Fruit fly (Drosophila melanogaster) whole organism, prepupa: Measurements from ENCODE around the gene Atg3.

Experiments
- CG10631 ChIP-seq: fragments of 200-800 bp; sonication (Bioruptor generic); optimal IDR thresholded peaks from 2 replicates; lab custom pipeline; 2016; ENCODE audit warnings: missing biosample characterization, missing genetic modification characterization
- CG10669 ChIP-seq: fragments of 200-800 bp; sonication (Bioruptor generic); optimal IDR thresholded peaks from 3 replicates; lab custom pipeline; 2018; ENCODE audit warnings: missing biosample characterization, mild to moderate bottlenecking, missing genetic modification characterization, moderate library complexity
- CG11294 ChIP-seq: fragments of 200-800 bp; sonication (Bioruptor generic); IDR thresholded peaks from 2 replicates; pipeline ENCODE4 v1.3.6; 2022; ENCODE audit warnings: missing biosample characterization, missing genetic modification characterization
- CG11902 ChIP-seq: fragments of 200-800 bp; sonication (Bioruptor generic); optimal IDR thresholded peaks from 3 replicates; lab custom pipeline; 2016; ENCODE audit warnings: missing biosample characterization, missing genetic modification characterization
- CG15336 ChIP-seq: fragments of 200-800 bp; sonication (Bioruptor generic); IDR thresholded peaks from 2 replicates; pipeline ENCODE4 v1.3.6; 2022; ENCODE audit warnings: missing biosample characterization, missing genetic modification characterization
- CG1621 ChIP-seq: fragments of 200-800 bp; sonication (Bioruptor generic); optimal IDR thresholded peaks from 3 replicates; lab custom pipeline; 2018; ENCODE audit warnings: missing biosample characterization, mild to moderate bottlenecking, missing genetic modification characterization
- CG16779 ChIP-seq: fragments of 200-800 bp; sonication (Bioruptor generic); optimal IDR thresholded peaks from 3 replicates; lab custom pipeline; 2017; ENCODE audit warnings: missing biosample characterization, mild to moderate bottlenecking, missing genetic modification characterization
- CG3032 ChIP-seq: fragments of 200-800 bp; optimal IDR thresholded peaks from 2 replicates; lab custom pipeline; 2019; ENCODE audit warnings: missing biosample characterization, mild to moderate bottlenecking, missing genetic modification characterization, moderate library complexity
- CG31627 ChIP-seq: fragments of 200-800 bp; sonication (Bioruptor generic); optimal IDR thresholded peaks from 3 replicates; lab custom pipeline; 2016; ENCODE audit warnings: missing biosample characterization, missing genetic modification characterization
- CG32006 ChIP-seq: fragments of 200-800 bp; sonication (Bioruptor generic); optimal IDR thresholded peaks from 3 replicates; lab custom pipeline; 2017; ENCODE audit warnings: missing biosample characterization, mild to moderate bottlenecking, missing genetic modification characterization
- CG34406 ChIP-seq: fragments of 200-800 bp; sonication (Bioruptor generic); optimal IDR thresholded peaks from 3 replicates; lab custom pipeline; 2016; ENCODE audit warnings: missing biosample characterization, missing genetic modification characterization
- CG3919 ChIP-seq: fragments of 200-800 bp; sonication (Bioruptor generic); optimal IDR thresholded peaks from 3 replicates; lab custom pipeline; 2016; ENCODE audit warnings: missing biosample characterization, missing genetic modification characterization
- CG6163 ChIP-seq: fragments of 200-800 bp; sonication (Bioruptor generic); IDR thresholded peaks from 3 replicates; pipeline ENCODE4 v1.3.6; 2022; ENCODE audit warnings: missing biosample characterization, missing genetic modification characterization
- CG6276 ChIP-seq: fragments of 200-800 bp; sonication (Bioruptor generic); optimal IDR thresholded peaks from 2 replicates; lab custom pipeline; 2017; ENCODE audit warnings: missing biosample characterization, mild to moderate bottlenecking, missing genetic modification characterization
- CG6792 ChIP-seq: fragments of 200-800 bp; sonication (Bioruptor generic); optimal IDR thresholded peaks from 3 replicates; lab custom pipeline; 2016; ENCODE audit warnings: missing biosample characterization, missing genetic modification characterization
- CG6808 ChIP-seq: fragments of 200-800 bp; sonication (Bioruptor generic); optimal IDR thresholded peaks from 3 replicates; lab custom pipeline; 2017; ENCODE audit warnings: missing biosample characterization, missing genetic modification characterization, mild to moderate bottlenecking, moderate library complexity, missing genetic modification reagents
- CG6854 ChIP-seq: fragments of 200-800 bp; sonication (Bioruptor generic); optimal IDR thresholded peaks from 2 replicates; lab custom pipeline; 2017; ENCODE audit warnings: missing biosample characterization, mild to moderate bottlenecking, missing genetic modification characterization
- CG7368 ChIP-seq: fragments of 200-800 bp; sonication (Bioruptor generic); optimal IDR thresholded peaks from 3 replicates; lab custom pipeline; 2016; ENCODE audit warnings: missing biosample characterization, missing genetic modification characterization
- CG8119 ChIP-seq: fragments of 200-800 bp; sonication (Bioruptor generic); IDR thresholded peaks from 3 replicates; pipeline ENCODE4 v1.3.6; 2022; ENCODE audit warnings: missing biosample characterization, missing genetic modification characterization
- CG8319 ChIP-seq: fragments of 200-800 bp; sonication (Bioruptor generic); optimal IDR thresholded peaks from 3 replicates; lab custom pipeline; 2016; ENCODE audit warnings: missing biosample characterization, missing genetic modification characterization
- CG8632 ChIP-seq: fragments of 200-800 bp; sonication (Bioruptor generic); optimal IDR thresholded peaks from 3 replicates; lab custom pipeline; 2016; ENCODE audit warnings: missing biosample characterization, missing genetic modification characterization
- CG9139 ChIP-seq: fragments of 200-800 bp; sonication (Bioruptor generic); optimal IDR thresholded peaks from 3 replicates; lab custom pipeline; 2017; ENCODE audit warnings: missing biosample characterization, mild to moderate bottlenecking, missing genetic modification characterization
- Eip75B ChIP-seq: fragments of 200-800 bp; sonication (Bioruptor generic); optimal IDR thresholded peaks from 3 replicates; lab custom pipeline; 2016; ENCODE audit warnings: missing biosample characterization, missing genetic modification characterization
- Eip78C ChIP-seq: fragments of 200-800 bp; sonication (Bioruptor generic); peaks from one replicate; lab custom pipeline; 2016; ENCODE audit warnings: missing biosample characterization, missing genetic modification characterization
- Eip93F ChIP-seq: fragments of 200-800 bp; sonication (Bioruptor generic); optimal IDR thresholded peaks from 2 replicates; lab custom pipeline; 2016; ENCODE audit warnings: missing biosample characterization, mild to moderate bottlenecking, missing genetic modification characterization
- Ets21C ChIP-seq: fragments of 200-800 bp; sonication (Bioruptor generic); optimal IDR thresholded peaks from 3 replicates; lab custom pipeline; 2016; ENCODE audit warnings: missing biosample characterization, missing genetic modification characterization
- Ets96B ChIP-seq: fragments of 200-800 bp; optimal IDR thresholded peaks from 2 replicates; lab custom pipeline; 2019; ENCODE audit warnings: missing biosample characterization, mild to moderate bottlenecking, missing genetic modification characterization, moderate library complexity
- Hr38 ChIP-seq: sonication (Bioruptor generic); optimal IDR thresholded peaks from 2 replicates; lab custom pipeline; 2016; ENCODE audit warnings: missing biosample characterization, missing genetic modification characterization
- Hr39 ChIP-seq: fragments of 200-800 bp; sonication (Bioruptor generic); optimal IDR thresholded peaks from 2 replicates; lab custom pipeline; 2016; ENCODE audit warnings: missing biosample characterization, missing genetic modification characterization
- Hr4 ChIP-seq: fragments of 200-800 bp; sonication (Bioruptor generic); optimal IDR thresholded peaks from 3 replicates; lab custom pipeline; 2016; ENCODE audit warnings: missing biosample characterization, missing genetic modification characterization
- Lpt ChIP-seq: fragments of 200-800 bp; sonication (Bioruptor generic); optimal IDR thresholded peaks from 3 replicates; lab custom pipeline; 2016; ENCODE audit warnings: missing biosample characterization, missing genetic modification characterization
- Met ChIP-seq: fragments of 200-800 bp; sonication (Bioruptor generic); optimal IDR thresholded peaks from 3 replicates; lab custom pipeline; 2016; ENCODE audit warnings: missing biosample characterization, missing genetic modification characterization
- OdsH ChIP-seq: fragments of 200-800 bp; sonication (Bioruptor generic); optimal IDR thresholded peaks from 3 replicates; lab custom pipeline; 2016; ENCODE audit warnings: missing biosample characterization, missing genetic modification characterization
- Smox ChIP-seq: fragments of 200-800 bp; sonication (Bioruptor generic); optimal IDR thresholded peaks from 3 replicates; lab custom pipeline; 2016; ENCODE audit warnings: missing biosample characterization, missing genetic modification characterization
- Sox102F ChIP-seq: fragments of 200-800 bp; sonication (Bioruptor generic); optimal IDR thresholded peaks from 2 replicates; lab custom pipeline; 2016; ENCODE audit warnings: missing biosample characterization, mild to moderate bottlenecking, missing genetic modification characterization
- Sox14 ChIP-seq: fragments of 200-800 bp; sonication (Bioruptor generic); optimal IDR thresholded peaks from 3 replicates; lab custom pipeline; 2016; ENCODE audit warnings: missing biosample characterization, missing genetic modification characterization
- Sox15 ChIP-seq: fragments of 200-800 bp; sonication (Bioruptor generic); optimal IDR thresholded peaks from 3 replicates; lab custom pipeline; 2016; ENCODE audit warnings: missing biosample characterization, missing genetic modification characterization
- achi ChIP-seq: fragments of 200-800 bp; sonication (Bioruptor generic); optimal IDR thresholded peaks from 3 replicates; lab custom pipeline; 2016; ENCODE audit warnings: missing biosample characterization, missing genetic modification characterization
- acj6 ChIP-seq: fragments of 200-800 bp; sonication (Bioruptor generic); optimal IDR thresholded peaks from 3 replicates; lab custom pipeline; 2016; ENCODE audit warnings: missing biosample characterization, missing genetic modification characterization
- cyc ChIP-seq: fragments of 200-800 bp; sonication (Bioruptor generic); optimal IDR thresholded peaks from 3 replicates; lab custom pipeline; 2016; ENCODE audit warnings: missing biosample characterization, missing genetic modification characterization
- dac ChIP-seq: fragments of 200-800 bp; sonication (Bioruptor generic); optimal IDR thresholded peaks from 2 replicates; lab custom pipeline; 2017; ENCODE audit warnings: missing biosample characterization, mild to moderate bottlenecking, missing genetic modification characterization
- dsx ChIP-seq: fragments of 200-800 bp; optimal IDR thresholded peaks from 3 replicates; lab custom pipeline; 2019; ENCODE audit warnings: missing biosample characterization, mild to moderate bottlenecking, missing genetic modification characterization, moderate library complexity; ENCODE audit not compliant: poor library complexity, severe bottlenecking
- eg ChIP-seq: fragments of 200-800 bp; sonication (Bioruptor generic); IDR thresholded peaks from 3 replicates; pipeline ENCODE4 v1.3.6; 2022; ENCODE audit warnings: missing biosample characterization, missing genetic modification characterization
- esn ChIP-seq: fragments of 200-800 bp; sonication (Bioruptor generic); optimal IDR thresholded peaks from 2 replicates; lab custom pipeline; 2016; ENCODE audit warnings: missing biosample characterization, mild to moderate bottlenecking, missing genetic modification characterization, moderate library complexity
- fkh ChIP-seq: fragments of 200-800 bp; sonication (Bioruptor generic); optimal IDR thresholded peaks from 3 replicates; lab custom pipeline; 2017; ENCODE audit warnings: missing biosample characterization, mild to moderate bottlenecking, missing genetic modification characterization, moderate library complexity
- lz ChIP-seq: fragments of 200-800 bp; sonication (Bioruptor generic); optimal IDR thresholded peaks from 3 replicates; lab custom pipeline; 2016; ENCODE audit warnings: missing biosample characterization, missing genetic modification characterization
- net ChIP-seq: fragments of 200-800 bp; sonication (Bioruptor generic); optimal IDR thresholded peaks from 3 replicates; lab custom pipeline; 2016; ENCODE audit warnings: missing biosample characterization, missing genetic modification characterization
- pdm3 ChIP-seq: fragments of 200-800 bp; sonication (Bioruptor generic); optimal IDR thresholded peaks from 3 replicates; lab custom pipeline; 2016; ENCODE audit warnings: missing biosample characterization, missing genetic modification characterization
- salr ChIP-seq, 2 experiments: fragments of 200-800 bp; sonication (Bioruptor generic); optimal IDR thresholded peaks; 3 replicates each; lab custom pipeline; 2016 to 2018; ENCODE audit warnings: missing biosample characterization in 2 of 2, missing genetic modification characterization in 2 of 2, mild to moderate bottlenecking in 1 of 2
- svp ChIP-seq: fragments of 200-800 bp; sonication (Bioruptor generic); peaks from one replicate; lab custom pipeline; 2016; ENCODE audit warnings: missing biosample characterization, missing genetic modification characterization
- topi ChIP-seq: fragments of 200-800 bp; sonication (Bioruptor generic); optimal IDR thresholded peaks from 3 replicates; lab custom pipeline; 2016; ENCODE audit warnings: missing biosample characterization, missing genetic modification characterization
- vri ChIP-seq: fragments of 200-800 bp; sonication (Bioruptor generic); optimal IDR thresholded peaks from 3 replicates; lab custom pipeline; 2016; ENCODE audit warnings: missing biosample characterization, mild to moderate bottlenecking, missing genetic modification characterization

Gene Atg3

dm6 chr3L:18747953-18748756 is at the start of gene Atg3, which contains the start of gene Nufip:
Gene Atg3 (plus strand): TSS chr3L:18748687.
Gene Nufip (minus strand): TSS chr3L:18748367.
- TF ChIP-seq CG10669 (no peak), net (GFP tag; lab: Kevin White, UChicago) (peak; percentile 12), Lpt (GFP tag; lab: Kevin White, UChicago) (no peak), CG31627 (GFP tag; lab: Kevin White, UChicago) (peak; percentile 44), lz (GFP tag; lab: Kevin White, UChicago) (peak; percentile 31), CG6792 (GFP tag; lab: Kevin White, UChicago) (no peak), cyc (GFP tag; lab: Kevin White, UChicago) (peak; percentile 23), CG6808 (no peak), salr (GFP tag; optimal IDR thresholded peaks at IDR 0.05; lab: Kevin White, UChicago) (no peak), CG11294 (GFP tag; lab: Robert Waterston, UW) (no peak), pdm3 (peak; percentile 53), Met (GFP tag; lab: Kevin White, UChicago) (peak; percentile 34), CG3032 (tag; lab: Kevin White, UChicago) (peak; percentile 37), Ets96B (peak; percentile 1), Eip75B (GFP tag; lab: Kevin White, UChicago) (no peak), CG3919 (GFP tag; lab: Kevin White, UChicago) (peak; percentile 46), CG1621 (tag; lab: Kevin White, UChicago) (no peak), CG16779 (tag; lab: Kevin White, UChicago) (no peak), Eip93F (GFP tag; lab: Kevin White, UChicago) (no peak), CG34406 (GFP tag; lab: Kevin White, UChicago) (peak; percentile 12), fkh (no peak), CG6276 (no peak), CG8319 (GFP tag; lab: Kevin White, UChicago) (no peak), CG8632 (no peak), eg (GFP tag; lab: Robert Waterston, UW) (no peak), Hr4 (GFP tag; lab: Kevin White, UChicago) (peak; percentile 45), vri (GFP tag; lab: Kevin White, UChicago) (no peak), CG11902 (GFP tag; lab: Kevin White, UChicago) (no peak), dsx (GFP tag; lab: Kevin White, UChicago) (peak; percentile 76), achi (GFP tag; lab: Kevin White, UChicago) (no peak), Sox102F (GFP tag; lab: Kevin White, UChicago) (no peak), CG9139 (GFP tag; lab: Kevin White, UChicago) (no peak), Smox (no peak), topi (GFP tag; lab: Kevin White, UChicago) (peak; percentile 33), CG8119 (GFP tag; lab: Robert Waterston, UW) (no peak), CG32006 (no peak), CG6163 (GFP tag; lab: Robert Waterston, UW) (peak; percentile 65; the same call in 2 of the 3 replicates), Eip78C (GFP tag; lab: Kevin White, UChicago) (peak; percentile 85), acj6 (GFP tag; lab: Kevin White, UChicago) (peak; percentile 12), dac (GFP tag; lab: Kevin White, UChicago) (no peak), Hr39 (peak; percentile 40), svp (peak; percentile 58), CG6854 (no peak), CG15336 (GFP tag; lab: Robert Waterston, UW) (no peak), CG7368 (GFP tag; lab: Kevin White, UChicago) (peak; percentile 51), OdsH (GFP tag; lab: Kevin White, UChicago) (peak; percentile 16), Hr38 (GFP tag; lab: Kevin White, UChicago) (no peak), Ets21C (no peak), Sox15 (no peak), Sox14 (GFP tag; lab: Kevin White, UChicago) (peak; percentile 56), CG10631 (GFP tag; lab: Kevin White, UChicago) (peak; percentile 50), esn (GFP tag; lab: Kevin White, UChicago) (peak; percentile 41)
